Worm (Caenorhabditis elegans) whole organism, young adult: ENCODE measurements around the gene F53G2.13.
A peak's percentile ranks its signal among the peaks of the same experiment; 100 is the strongest.

Experiments used
- B0035.1 ChIP-seq: sonication (generic microtip); optimal IDR thresholded peaks from 2 replicates; lab custom pipeline; 2016; ENCODE audit warnings: missing genetic modification characterization, mild to moderate bottlenecking, missing compliant biosample characterization, missing genotype, missing genetic modification reagents
- B0336.3 ChIP-seq: fragments of 200-800 bp; sonication (Bioruptor generic); IDR thresholded peaks from 2 replicates; pipeline ENCODE4 v1.3.6; 2022; ENCODE audit warnings: missing genetic modification characterization, missing compliant biosample characterization
- F10E7.11 ChIP-seq: sonication (generic microtip); optimal IDR thresholded peaks from 2 replicates; lab custom pipeline; 2017; ENCODE audit warnings: mild to moderate bottlenecking, missing genetic modification characterization, moderate library complexity, missing compliant biosample characterization
- F37B4.10 ChIP-seq: fragments of 200-800 bp; sonication (Bioruptor generic); IDR thresholded peaks from 2 replicates; pipeline ENCODE4 v1.3.6; 2022; ENCODE audit warnings: missing genetic modification characterization, missing compliant biosample characterization
- F39B2.1 ChIP-seq: fragments of 200-800 bp; sonication (Bioruptor generic); IDR thresholded peaks from 2 replicates; pipeline ENCODE4 v1.3.6; 2022; ENCODE audit warnings: missing genetic modification reagents, missing genetic modification characterization, missing compliant biosample characterization
- K12H6.12 ChIP-seq: fragments of 200-800 bp; sonication (Bioruptor generic); optimal IDR thresholded peaks from 2 replicates; lab custom pipeline; 2018; ENCODE audit warnings: mild to moderate bottlenecking, missing genetic modification characterization, missing compliant biosample characterization
- T07F8.4 ChIP-seq: sonication (generic microtip); optimal IDR thresholded peaks from 2 replicates; lab custom pipeline; 2016; ENCODE audit warnings: mild to moderate bottlenecking, missing genetic modification characterization, moderate library complexity, missing compliant biosample characterization
- T26A5.8 ChIP-seq: sonication (generic microtip); optimal IDR thresholded peaks from 2 replicates; lab custom pipeline; 2016; ENCODE audit warnings: missing genetic modification characterization, missing compliant biosample characterization
- Y53F4B.3 ChIP-seq: fragments of 200-800 bp; sonication (Bioruptor generic); IDR thresholded peaks from 2 replicates; pipeline ENCODE4 v1.3.6; 2022; ENCODE audit warnings: missing genetic modification reagents, missing genetic modification characterization, missing compliant biosample characterization
- Y67H2A.10 ChIP-seq: fragments of 200-800 bp; sonication (Bioruptor generic); conservative IDR thresholded peaks from 2 replicates; pipeline ENCODE4 v1.3.6; 2022; ENCODE audit warnings: missing genetic modification reagents, missing genetic modification characterization, missing compliant biosample characterization
- Y79H2A.3 ChIP-seq: fragments of 200-800 bp; sonication (Bioruptor generic); conservative IDR thresholded peaks from 2 replicates; pipeline ENCODE4 v1.3.6; 2022; ENCODE audit warnings: missing genetic modification reagents, missing genetic modification characterization, missing compliant biosample characterization
- Y95B8A.8 ChIP-seq: fragments of 200-800 bp; sonication (Bioruptor generic); IDR thresholded peaks from 2 replicates; pipeline ENCODE4 v1.3.6; 2022; ENCODE audit warnings: missing genetic modification reagents, missing genetic modification characterization, missing compliant biosample characterization
- ZK185.1 ChIP-seq: sonication (generic microtip); optimal IDR thresholded peaks from 2 replicates; lab custom pipeline; 2016; ENCODE audit warnings: mild to moderate bottlenecking, missing genetic modification characterization, missing compliant biosample characterization; ENCODE audit not compliant: poor library complexity, severe bottlenecking
- attf-3 ChIP-seq: fragments of 200-800 bp; sonication (Bioruptor generic); conservative IDR thresholded peaks from 2 replicates; pipeline ENCODE4 v1.3.6; 2022; ENCODE audit warnings: missing genetic modification reagents, missing genetic modification characterization, missing compliant biosample characterization
- attf-5 ChIP-seq: fragments of 200-800 bp; sonication (Bioruptor generic); optimal IDR thresholded peaks from 2 replicates; lab custom pipeline; 2018; ENCODE audit warnings: mild to moderate bottlenecking, missing genetic modification characterization, missing compliant biosample characterization
- bed-1 ChIP-seq: fragments of 200-800 bp; sonication (Bioruptor generic); IDR thresholded peaks from 2 replicates; pipeline ENCODE4 v1.3.6; 2022; ENCODE audit warnings: missing genetic modification reagents, missing genetic modification characterization, missing compliant biosample characterization
- ceh-27 ChIP-seq: fragments of 200-800 bp; sonication (Bioruptor generic); optimal IDR thresholded peaks from 2 replicates; lab custom pipeline; 2018; ENCODE audit warnings: mild to moderate bottlenecking, missing genetic modification characterization, moderate library complexity, missing compliant biosample characterization
- ceh-58 ChIP-seq: fragments of 200-800 bp; sonication (Bioruptor generic); IDR thresholded peaks from 2 replicates; pipeline ENCODE4 v1.3.6; 2022; ENCODE audit warnings: missing genetic modification characterization, missing compliant biosample characterization
- ets-4 ChIP-seq: fragments of 200-800 bp; sonication (Bioruptor generic); optimal IDR thresholded peaks from 2 replicates; lab custom pipeline; 2018; ENCODE audit warnings: mild to moderate bottlenecking, missing genetic modification characterization, missing compliant biosample characterization
- hlh-26 ChIP-seq: fragments of 200-800 bp; sonication (Bioruptor generic); conservative IDR thresholded peaks from 2 replicates; pipeline ENCODE4 v1.3.6; 2022; ENCODE audit warnings: missing genetic modification reagents, missing genetic modification characterization, missing compliant biosample characterization
- hsf-1 ChIP-seq: fragments of 200-800 bp; sonication (Bioruptor generic); IDR thresholded peaks from 2 replicates; pipeline ENCODE4 v1.3.6; 2022; ENCODE audit warnings: missing genetic modification reagents, missing genetic modification characterization, missing compliant biosample characterization
- let-607 ChIP-seq, 2 experiments: fragments of 200-800 bp in 1 of 2; sonication (Bioruptor generic) in 1 of 2; sonication (generic microtip) in 1 of 2; optimal IDR thresholded peaks; 2 replicates each; lab custom pipeline; 2016 to 2018; ENCODE audit warnings: mild to moderate bottlenecking in 2 of 2, missing compliant biosample characterization in 2 of 2, missing genetic modification characterization in 2 of 2, moderate library complexity in 2 of 2, missing genotype in 1 of 2
- lin-26 ChIP-seq: fragments of 200-800 bp; sonication (Bioruptor generic); IDR thresholded peaks from 2 replicates; pipeline ENCODE4 v1.3.6; 2022; ENCODE audit warnings: missing genetic modification reagents, missing genetic modification characterization, missing compliant biosample characterization
- lin-40 ChIP-seq: sonication (generic microtip); optimal IDR thresholded peaks from 2 replicates; lab custom pipeline; 2016; ENCODE audit warnings: missing genetic modification characterization, mild to moderate bottlenecking, missing compliant biosample characterization, missing genotype, missing genetic modification reagents
- lsl-1 ChIP-seq: fragments of 200-800 bp; sonication (Bioruptor generic); optimal IDR thresholded peaks from 2 replicates; lab custom pipeline; 2018; ENCODE audit warnings: mild to moderate bottlenecking, missing genetic modification characterization, moderate library complexity, missing compliant biosample characterization
- lsy-27 ChIP-seq: sonication (generic microtip); optimal IDR thresholded peaks from 2 replicates; lab custom pipeline; 2017; ENCODE audit warnings: missing genetic modification characterization, mild to moderate bottlenecking, missing compliant biosample characterization, antibody characterized with exemption, missing genotype, borderline replicate concordance; ENCODE audit not compliant: insufficient read depth
- mcd-1 ChIP-seq: fragments of 200-800 bp; sonication (Bioruptor generic); IDR thresholded peaks from 2 replicates; pipeline ENCODE4 v1.3.6; 2022; ENCODE audit warnings: missing genetic modification reagents, missing genetic modification characterization, missing compliant biosample characterization
- nfya-2 ChIP-seq: fragments of 200-800 bp; sonication (Bioruptor generic); IDR thresholded peaks from 2 replicates; pipeline ENCODE4 v1.3.6; 2022; ENCODE audit warnings: missing genetic modification reagents, missing genetic modification characterization, missing compliant biosample characterization
- nhr-179 ChIP-seq: sonication (generic microtip); optimal IDR thresholded peaks from 2 replicates; lab custom pipeline; 2016; ENCODE audit warnings: mild to moderate bottlenecking, missing genetic modification characterization, missing compliant biosample characterization
- nhr-90 ChIP-seq: sonication (generic microtip); optimal IDR thresholded peaks from 2 replicates; lab custom pipeline; 2016; ENCODE audit warnings: missing genotype, mild to moderate bottlenecking, missing genetic modification characterization, missing compliant biosample characterization
- rcor-1 ChIP-seq: fragments of 200-800 bp; sonication (Bioruptor generic); IDR thresholded peaks from 2 replicates; pipeline ENCODE4 v1.3.6; 2022; ENCODE audit warnings: missing genetic modification reagents, missing genetic modification characterization, missing compliant biosample characterization
- rec-8 ChIP-seq, 2 experiments: sonication (generic microtip); optimal IDR thresholded peaks; 2 replicates each; lab custom pipeline; 2016; ENCODE audit warnings: mild to moderate bottlenecking in 2 of 2, missing genetic modification characterization in 2 of 2, missing genetic modification reagents in 2 of 2, missing genotype in 2 of 2, missing biosample characterization in 1 of 2, missing compliant biosample characterization in 1 of 2, moderate library complexity in 1 of 2
- sea-2 ChIP-seq: fragments of 200-800 bp; sonication (Bioruptor generic); IDR thresholded peaks from 2 replicates; pipeline ENCODE4 v1.3.6; 2022; ENCODE audit warnings: missing genetic modification characterization, missing compliant biosample characterization
- snpc-1.3 ChIP-seq: sonication (generic microtip); optimal IDR thresholded peaks from 2 replicates; lab custom pipeline; 2017; ENCODE audit warnings: missing genetic modification characterization, mild to moderate bottlenecking, missing compliant biosample characterization, antibody characterized with exemption, moderate library complexity, missing genotype, missing genetic modification reagents; ENCODE audit not compliant: insufficient read depth
- sptf-2 ChIP-seq: fragments of 200-800 bp; sonication (Bioruptor generic); optimal IDR thresholded peaks from 2 replicates; lab custom pipeline; 2018; ENCODE audit warnings: mild to moderate bottlenecking, missing genetic modification characterization, missing compliant biosample characterization
- tlf-1 ChIP-seq: fragments of 200-800 bp; sonication (Bioruptor generic); optimal IDR thresholded peaks from 2 replicates; lab custom pipeline; 2018; ENCODE audit warnings: mild to moderate bottlenecking, missing genetic modification characterization, missing compliant biosample characterization
- xnd-1 ChIP-seq: sonication (generic microtip); optimal IDR thresholded peaks from 2 replicates; lab custom pipeline; 2016; ENCODE audit warnings: missing genotype, missing genetic modification reagents, missing genetic modification characterization, missing compliant biosample characterization
- ztf-3 ChIP-seq: fragments of 200-800 bp; sonication (Bioruptor generic); optimal IDR thresholded peaks from 2 replicates; lab custom pipeline; 2018; ENCODE audit warnings: mild to moderate bottlenecking, missing genetic modification characterization, missing compliant biosample characterization

F53G2.13 gene

ce11 chrII:2452492-2452891 is 31.1 kb upstream of the F53G2.13 start (continued):
- TF ChIP-seq lsl-1 (GFP tag; lab: Kevin White, UChicago), result no peak
- no peak for TF ChIP-seq lin-26
- TF ChIP-seq nhr-90 (tag; lab: Kevin White, UChicago), result no peak
- TF ChIP-seq hsf-1 (GFP tag; lab: Robert Waterston, UW), result peak; percentile 35; the same call in 1 of the 2 replicates
- no peak for TF ChIP-seq let-607 (tag; optimal IDR thresholded peaks at IDR 0.05; lab: Kevin White, UChicago)
- no peak for TF ChIP-seq F10E7.11 (tag; lab: Kevin White, UChicago)
- no peak for TF ChIP-seq ets-4 (GFP tag; lab: Kevin White, UChicago)
- TF ChIP-seq rcor-1 (GFP tag; lab: Robert Waterston, UW), result no peak
- TF ChIP-seq B0336.3, result peak; percentile 19; the same call in 1 of the 2 replicates
- TF ChIP-seq ceh-58 (GFP tag; lab: Robert Waterston, UW), result no peak
- TF ChIP-seq B0035.1 (tag; lab: Kevin White, UChicago), result no peak
- TF ChIP-seq K12H6.12 (tag; lab: Kevin White, UChicago), result no peak
- TF ChIP-seq tlf-1 (GFP tag; lab: Kevin White, UChicago), result no peak
- TF ChIP-seq T07F8.4 (tag; lab: Kevin White, UChicago), result no peak
- TF ChIP-seq T26A5.8, result no peak
- 0 out of 2 replicates have a peak, but pooled peaks have one; percentile 6 for TF ChIP-seq mcd-1
- TF ChIP-seq ztf-3 (GFP tag; lab: Kevin White, UChicago), result no peak
- TF ChIP-seq nhr-179 (tag; lab: Kevin White, UChicago), result no peak
- no peak for TF ChIP-seq Y67H2A.10 (GFP tag; lab: Robert Waterston, UW)
- TF ChIP-seq rec-8 (tag; optimal IDR thresholded peaks at IDR 0.05; lab: Kevin White, UChicago), result no peak
- TF ChIP-seq attf-5 (GFP tag; lab: Kevin White, UChicago), result peak; percentile 9
- TF ChIP-seq sptf-2 (GFP tag; lab: Kevin White, UChicago), result no peak
- no peak for TF ChIP-seq lin-40 (tag; lab: Kevin White, UChicago)
- TF ChIP-seq F39B2.1 (GFP tag; lab: Robert Waterston, UW), result no peak
- no peak for TF ChIP-seq Y79H2A.3 (GFP tag; lab: Robert Waterston, UW)
- no peak for TF ChIP-seq xnd-1 (tag; lab: Kevin White, UChicago)
- TF ChIP-seq attf-3 (GFP tag; lab: Robert Waterston, UW), result no peak
- TF ChIP-seq hlh-26 (GFP tag; lab: Robert Waterston, UW), result no peak
- no peak for TF ChIP-seq ZK185.1 (tag; lab: Kevin White, UChicago)
- no peak for TF ChIP-seq sea-2 (GFP tag; lab: Robert Waterston, UW)
- TF ChIP-seq bed-1 (GFP tag; lab: Robert Waterston, UW), result no peak
- no peak for TF ChIP-seq snpc-1.3 (tag; lab: Kevin White, UChicago)
- no peak for TF ChIP-seq ceh-27 (GFP tag; lab: Kevin White, UChicago)
- TF ChIP-seq Y95B8A.8 (GFP tag; lab: Robert Waterston, UW), result no peak
- TF ChIP-seq nfya-2 (GFP tag; lab: Robert Waterston, UW), result no peak
- no peak for TF ChIP-seq lsy-27 (tag; lab: Kevin White, UChicago)
- no peak for TF ChIP-seq F37B4.10 (GFP tag; lab: Robert Waterston, UW)
- TF ChIP-seq Y53F4B.3 (GFP tag; lab: Robert Waterston, UW), result no peak
- TF ChIP-seq, all 124 proteins: peak for 14
